Worm (Caenorhabditis elegans) whole organism, L4 larva: Measurements from ENCODE around the gene smg-4.

ENCODE experiments used
- F44E2.7 ChIP-seq: fragments of 200-800 bp; sonication (Bioruptor generic); IDR thresholded peaks from 2 replicates; pipeline ENCODE4 v2.1.2; 2022; ENCODE audit warnings: missing genetic modification characterization, missing compliant biosample characterization
- F49E8.2 ChIP-seq: sonication (generic microtip); optimal IDR thresholded peaks from 2 replicates; lab custom pipeline; 2016; ENCODE audit warnings: missing compliant biosample characterization, mild to moderate bottlenecking, missing genetic modification characterization, borderline replicate concordance
- T20F7.1 ChIP-seq: fragments of 200-800 bp; sonication (Bioruptor generic); optimal IDR thresholded peaks from 2 replicates; lab custom pipeline; 2018; ENCODE audit warnings: mild to moderate bottlenecking, missing genetic modification characterization, missing compliant biosample characterization
- T26A8.4 ChIP-seq: fragments of 200-800 bp; sonication (Bioruptor generic); IDR thresholded peaks from 2 replicates; pipeline ENCODE4 v1.3.6; 2022; ENCODE audit warnings: missing genetic modification characterization, missing compliant biosample characterization
- Y105C5A.15 ChIP-seq: fragments of 200-800 bp; sonication (Bioruptor generic); IDR thresholded peaks from 2 replicates; pipeline ENCODE4 v1.3.6; 2022; ENCODE audit warnings: missing genetic modification characterization, missing compliant biosample characterization
- Y5F2A.4 ChIP-seq: fragments of 200-800 bp; sonication (Bioruptor generic); optimal IDR thresholded peaks from 2 replicates; lab custom pipeline; 2018; ENCODE audit warnings: mild to moderate bottlenecking, missing genetic modification characterization, missing compliant biosample characterization
- aha-1 ChIP-seq: fragments of 150-350 bp; peaks from one replicate; lab custom pipeline; 2014; ENCODE audit warnings: missing biosample characterization, missing genetic modification characterization
- aly-2 ChIP-seq: sonication (generic microtip); optimal IDR thresholded peaks from 2 replicates; lab custom pipeline; 2018; ENCODE audit warnings: missing biosample characterization, missing genetic modification characterization
- ceh-20 ChIP-seq: fragments of 200-800 bp; sonication (Bioruptor generic); IDR thresholded peaks from 2 replicates; pipeline ENCODE4 v1.3.6; 2022; ENCODE audit warnings: missing genetic modification reagents, missing genetic modification characterization, missing compliant biosample characterization
- ceh-82 ChIP-seq: sonication (generic microtip); optimal IDR thresholded peaks from 2 replicates; lab custom pipeline; 2017; ENCODE audit warnings: missing biosample characterization, missing genetic modification characterization
- ces-1 ChIP-seq: fragments of 150-350 bp; sonication (generic microtip); optimal IDR thresholded peaks from 4 replicates; lab custom pipeline; 2014; ENCODE audit warnings: missing biosample characterization, missing genetic modification reagents, missing genetic modification characterization
- cey-2 ChIP-seq: sonication (generic microtip); optimal IDR thresholded peaks from 3 replicates; lab custom pipeline; 2017; ENCODE audit warnings: missing genetic modification characterization, mild to moderate bottlenecking, missing compliant biosample characterization, antibody characterized with exemption, borderline replicate concordance; ENCODE audit not compliant: insufficient read depth
- ctbp-1 ChIP-seq: fragments of 200-800 bp; sonication (Bioruptor generic); IDR thresholded peaks from 2 replicates; pipeline ENCODE4 v1.3.6; 2022; ENCODE audit warnings: missing genetic modification reagents, missing genetic modification characterization, missing compliant biosample characterization
- daf-12 ChIP-seq: fragments of 150-350 bp; optimal IDR thresholded peaks from 2 replicates; lab custom pipeline; 2014; ENCODE audit warnings: missing biosample characterization, missing genetic modification reagents, missing genetic modification characterization
- daf-16 ChIP-seq, 3 experiments: sonication (generic microtip); optimal IDR thresholded peaks; 2 replicates each; lab custom pipeline; 2016 to 2017; ENCODE audit warnings: missing genetic modification characterization in 3 of 3, missing genetic modification reagents in 3 of 3, mild to moderate bottlenecking in 2 of 3, missing compliant biosample characterization in 2 of 3, missing biosample characterization in 1 of 3, moderate library complexity in 1 of 3
- daf-19 ChIP-seq: fragments of 200-800 bp; sonication (Bioruptor generic); conservative IDR thresholded peaks from 2 replicates; pipeline ENCODE4 v1.3.6; 2022; ENCODE audit warnings: missing genetic modification characterization, missing compliant biosample characterization
- daf-8 ChIP-seq: fragments of 200-800 bp; sonication (Bioruptor generic); IDR thresholded peaks from 2 replicates; pipeline ENCODE4 v1.3.6; 2022; ENCODE audit warnings: missing genetic modification characterization, missing compliant biosample characterization
- dmd-6 ChIP-seq: fragments of 200-800 bp; sonication (Bioruptor generic); IDR thresholded peaks from 2 replicates; pipeline ENCODE4 v1.3.6; 2022; ENCODE audit warnings: missing genetic modification reagents, missing genetic modification characterization, missing compliant biosample characterization
- dpl-1 ChIP-seq: fragments of 150-350 bp; optimal IDR thresholded peaks from 2 replicates; lab custom pipeline; 2014; ENCODE audit warnings: missing biosample characterization, missing genetic modification reagents, missing genetic modification characterization
- egl-27 ChIP-seq: sonication (generic microtip); optimal IDR thresholded peaks from 3 replicates; lab custom pipeline; 2017; ENCODE audit warnings: missing biosample characterization, missing genetic modification reagents, missing genetic modification characterization
- egl-43 ChIP-seq: fragments of 200-800 bp; sonication (Bioruptor generic); IDR thresholded peaks from 2 replicates; pipeline ENCODE4 v1.3.6; 2022; ENCODE audit warnings: missing genetic modification reagents, missing genetic modification characterization, missing compliant biosample characterization
- gei-8 ChIP-seq: fragments of 200-800 bp; sonication (Bioruptor generic); optimal IDR thresholded peaks from 2 replicates; lab custom pipeline; 2018; ENCODE audit warnings: mild to moderate bottlenecking, missing genetic modification characterization, missing compliant biosample characterization
- hlh-11 ChIP-seq: fragments of 200-800 bp; sonication (Bioruptor generic); optimal IDR thresholded peaks from 2 replicates; lab custom pipeline; 2018; ENCODE audit warnings: mild to moderate bottlenecking, missing genetic modification characterization, missing compliant biosample characterization
- hlh-30 ChIP-seq: sonication (generic microtip); optimal IDR thresholded peaks from 2 replicates; lab custom pipeline; 2017; ENCODE audit warnings: antibody characterized with exemption, mild to moderate bottlenecking, missing genetic modification characterization, missing compliant biosample characterization; ENCODE audit not compliant: insufficient read depth
- hmg-1.1 ChIP-seq: fragments of 200-800 bp; sonication (Bioruptor generic); IDR thresholded peaks from 2 replicates; pipeline ENCODE4 v1.3.6; 2022; ENCODE audit warnings: missing genetic modification reagents, missing genetic modification characterization, missing compliant biosample characterization
- jun-1 ChIP-seq: fragments of 150-350 bp; optimal IDR thresholded peaks from 2 replicates; lab custom pipeline; 2014; ENCODE audit warnings: missing biosample characterization, missing genetic modification reagents, missing genetic modification characterization
- lin-13 ChIP-seq: fragments of 150-350 bp; optimal IDR thresholded peaks from 2 replicates; lab custom pipeline; 2014; ENCODE audit warnings: missing biosample characterization, missing genetic modification reagents, missing genetic modification characterization
- lin-29 ChIP-seq: fragments of 200-800 bp; sonication (Bioruptor generic); IDR thresholded peaks from 2 replicates; pipeline ENCODE4 v1.3.6; 2022; ENCODE audit warnings: missing genetic modification reagents, missing genetic modification characterization, missing compliant biosample characterization
- lir-3 ChIP-seq: sonication (generic microtip); optimal IDR thresholded peaks from 2 replicates; lab custom pipeline; 2016; ENCODE audit warnings: mild to moderate bottlenecking, missing genetic modification characterization, missing compliant biosample characterization
- mdt-29 ChIP-seq: fragments of 200-800 bp; sonication (Bioruptor generic); IDR thresholded peaks from 2 replicates; pipeline ENCODE4 v1.3.6; 2022; ENCODE audit warnings: missing genetic modification reagents, missing genetic modification characterization, missing compliant biosample characterization
- mes-2 ChIP-seq: sonication (generic microtip); optimal IDR thresholded peaks from 2 replicates; lab custom pipeline; 2016; ENCODE audit warnings: missing genotype, mild to moderate bottlenecking, missing genetic modification characterization, missing compliant biosample characterization; ENCODE audit not compliant: poor library complexity, severe bottlenecking
- nhr-102 ChIP-seq: sonication (generic microtip); optimal IDR thresholded peaks from 2 replicates; lab custom pipeline; 2016; ENCODE audit warnings: mild to moderate bottlenecking, missing genetic modification characterization, moderate library complexity, missing compliant biosample characterization
- nhr-11 ChIP-seq: fragments of 150-350 bp; optimal IDR thresholded peaks from 2 replicates; lab custom pipeline; 2014; ENCODE audit warnings: missing biosample characterization, missing genetic modification characterization
- nhr-237 ChIP-seq: sonication (generic microtip); optimal IDR thresholded peaks from 2 replicates; lab custom pipeline; 2017; ENCODE audit warnings: missing biosample characterization, missing genetic modification characterization
- nhr-48 ChIP-seq: sonication (generic microtip); optimal IDR thresholded peaks from 2 replicates; lab custom pipeline; 2016; ENCODE audit warnings: mild to moderate bottlenecking, missing genetic modification characterization, missing compliant biosample characterization
- nhr-6 ChIP-seq: fragments of 150-350 bp; optimal IDR thresholded peaks from 2 replicates; lab custom pipeline; 2014; ENCODE audit warnings: missing biosample characterization, missing genetic modification characterization
- nhr-76 ChIP-seq: fragments of 150-350 bp; optimal IDR thresholded peaks from 2 replicates; lab custom pipeline; 2014; ENCODE audit warnings: missing biosample characterization, missing genetic modification characterization
- php-3 ChIP-seq: fragments of 200-800 bp; sonication (Bioruptor generic); IDR thresholded peaks from 2 replicates; pipeline ENCODE4 v1.3.6; 2022; ENCODE audit warnings: missing genetic modification reagents, missing genetic modification characterization, missing compliant biosample characterization
- saeg-2 ChIP-seq: fragments of 200-800 bp; sonication (Bioruptor generic); IDR thresholded peaks from 2 replicates; pipeline ENCODE4 v1.3.6; 2022; ENCODE audit warnings: missing genetic modification reagents, missing genetic modification characterization, missing compliant biosample characterization
- set-16 ChIP-seq: fragments of 200-800 bp; sonication (Bioruptor generic); IDR thresholded peaks from 2 replicates; pipeline ENCODE4 v1.3.6; 2022; ENCODE audit warnings: missing genetic modification reagents, missing genetic modification characterization, missing compliant biosample characterization
- snpc-1.2 ChIP-seq: fragments of 200-800 bp; sonication (Bioruptor generic); IDR thresholded peaks from 2 replicates; pipeline ENCODE4 v1.3.6; 2022; ENCODE audit warnings: missing genetic modification reagents, missing genetic modification characterization, missing compliant biosample characterization
- spr-1 ChIP-seq: sonication (generic microtip); optimal IDR thresholded peaks from 2 replicates; lab custom pipeline; 2016; ENCODE audit warnings: mild to moderate bottlenecking, missing genetic modification characterization, missing compliant biosample characterization
- tag-97 ChIP-seq: fragments of 200-800 bp; sonication (Bioruptor generic); IDR thresholded peaks from 2 replicates; pipeline ENCODE4 v1.3.6; 2022; ENCODE audit warnings: missing genetic modification characterization, missing compliant biosample characterization
- unc-39 ChIP-seq: sonication (generic microtip); optimal IDR thresholded peaks from 2 replicates; lab custom pipeline; 2017; ENCODE audit warnings: missing biosample characterization, missing genetic modification characterization
- unc-62 ChIP-seq, 3 experiments: fragments of 150-350 bp in 1 of 3; sonication (generic microtip); optimal IDR thresholded peaks in 2 of 3; peaks in 1 of 3; 1 replicate in 1 of 3; 2 replicates in 2 of 3; lab custom pipeline; 2014 to 2017; ENCODE audit warnings: missing biosample characterization in 3 of 3, missing genetic modification characterization in 3 of 3, missing genetic modification reagents in 3 of 3, missing genotype in 1 of 3
- vab-7 ChIP-seq: fragments of 200-800 bp; sonication (Bioruptor generic); IDR thresholded peaks from 2 replicates; pipeline ENCODE4 v1.3.6; 2022; ENCODE audit warnings: missing genetic modification reagents, missing genetic modification characterization, missing compliant biosample characterization
- zfp-2 ChIP-seq: sonication (generic microtip); optimal IDR thresholded peaks from 2 replicates; lab custom pipeline; 2016; ENCODE audit warnings: mild to moderate bottlenecking, missing genetic modification characterization, missing compliant biosample characterization
- zfp-3 ChIP-seq: fragments of 200-800 bp; sonication (Bioruptor generic); conservative IDR thresholded peaks from 2 replicates; pipeline ENCODE4 v1.3.6; 2022; ENCODE audit warnings: missing genetic modification reagents, missing genetic modification characterization, missing compliant biosample characterization
- zip-11 ChIP-seq: fragments of 200-800 bp; sonication (Bioruptor generic); IDR thresholded peaks from 2 replicates; pipeline ENCODE4 v1.3.6; 2022; ENCODE audit warnings: missing genetic modification characterization, missing compliant biosample characterization

Gene smg-4

DNA sequence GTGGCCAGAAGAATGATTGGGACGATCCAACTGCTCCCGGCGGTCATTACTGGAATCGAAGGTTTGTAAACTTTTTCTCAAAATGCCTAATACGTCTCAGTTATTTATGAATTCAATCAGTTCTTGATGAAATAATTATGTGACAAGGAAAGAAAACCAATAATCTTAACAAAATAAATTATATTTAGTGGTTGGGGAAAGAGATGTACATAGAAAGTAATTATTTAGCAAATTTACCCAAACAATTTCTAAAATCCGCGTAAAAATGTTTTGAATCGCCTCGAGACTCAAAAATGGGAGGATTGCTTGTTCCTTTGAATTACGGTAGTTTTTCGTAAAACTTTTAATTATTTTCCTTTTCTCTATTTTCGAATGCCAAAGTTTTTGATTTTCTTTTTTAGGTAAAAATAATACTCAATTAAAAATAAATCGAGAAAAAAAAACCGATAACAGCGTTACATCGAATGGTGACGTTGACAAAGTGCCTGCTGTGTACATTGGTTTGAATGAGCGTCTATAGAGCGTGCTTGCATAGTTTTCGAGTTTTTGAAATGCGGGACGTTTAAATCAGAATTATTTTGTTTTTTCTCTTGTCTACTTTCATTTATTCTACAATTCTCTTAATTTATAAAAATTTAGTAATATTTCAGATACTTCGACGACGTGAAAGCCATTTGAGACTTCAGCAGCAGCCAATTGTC, 47.9 kb downstream of the smg-4 start, which contains the start of the genes aagr-3 and drap-1 (continued):
- TF ChIP-seq unc-39 (tag; lab: Kevin White, UChicago) (no peak), daf-12 (tag; lab: Kevin White, UChicago) (no peak), daf-19 (GFP tag; lab: Robert Waterston, UW) (no peak), zip-11 (GFP tag; lab: Robert Waterston, UW) (no peak), Y5F2A.4 (GFP tag; lab: Kevin White, UChicago) (no peak), ceh-20 (GFP tag; lab: Robert Waterston, UW) (no peak), aha-1 (peak; percentile 78), nhr-102 (peak; percentile 10), Y105C5A.15 (GFP tag; lab: Robert Waterston, UW) (no peak), nhr-11 (tag; lab: Kevin White, UChicago) (no peak), dmd-6 (GFP tag; lab: Robert Waterston, UW) (peak; percentile 40; the same call in 1 of the 2 replicates), set-16 (no peak), F44E2.7 (no peak), daf-8 (GFP tag; lab: Robert Waterston, UW) (no peak), mdt-29 (GFP tag; lab: Robert Waterston, UW) (no peak), egl-27 (tag; lab: Kevin White, UChicago) (no peak), nhr-6 (peak; percentile 84), mes-2 (peak; percentile 67), nhr-48 (tag; lab: Kevin White, UChicago) (no peak), php-3 (GFP tag; lab: Robert Waterston, UW) (no peak), lin-29 (no peak), zfp-3 (GFP tag; lab: Robert Waterston, UW) (no peak), ceh-82 (tag; lab: Kevin White, UChicago) (no peak), F49E8.2 (no peak), daf-16 (GFP tag; optimal IDR thresholded peaks at IDR 0.05; lab: Kevin White, UChicago) (no peak), daf-16 (tag; optimal IDR thresholded peaks at IDR 0.05; lab: Kevin White, UChicago) (peak; percentile 82), spr-1 (tag; lab: Kevin White, UChicago) (no peak), lin-13 (GFP tag; lab: Kevin White, UChicago) (peak; percentile 43), cey-2 (tag; lab: Kevin White, UChicago) (no peak), aly-2 (no peak), saeg-2 (GFP tag; lab: Robert Waterston, UW) (no peak), jun-1 (no peak), nhr-76 (tag; lab: Kevin White, UChicago) (no peak), ces-1 (GFP tag; lab: Kevin White, UChicago) (no peak), vab-7 (GFP tag; lab: Robert Waterston, UW) (no peak), hmg-1.1 (peak; percentile 39; the same call in 1 of the 2 replicates), hlh-30 (tag; lab: Kevin White, UChicago) (peak; percentile 74), hlh-11 (tag; lab: Kevin White, UChicago) (peak; percentile 62), nhr-237 (tag; lab: Kevin White, UChicago) (no peak), T20F7.1 (GFP tag; lab: Kevin White, UChicago) (peak; percentile 63), snpc-1.2 (no peak), ctbp-1 (0 out of 2 replicates have a peak, but pooled peaks have one; percentile 34), tag-97 (GFP tag; lab: Robert Waterston, UW) (no peak), unc-62 (GFP tag; optimal IDR thresholded peaks at IDR 0.05 in 1 of 2; lab: Kevin White, UChicago) (no peak), unc-62 (tag; optimal IDR thresholded peaks at IDR 0.05; lab: Kevin White, UChicago) (no peak), T26A8.4 (GFP tag; lab: Robert Waterston, UW) (no peak), zfp-2 (tag; lab: Kevin White, UChicago) (no peak), egl-43 (GFP tag; lab: Robert Waterston, UW) (no peak), lir-3 (tag; lab: Kevin White, UChicago) (no peak), dpl-1 (GFP tag; lab: Kevin White, UChicago) (peak; percentile 70), gei-8 (no peak)
